Worm (Caenorhabditis elegans) whole organism, mixed stage, embryonic: ENCODE data around the gene rocf-1.

ENCODE experiments used
- M03D4.4 ChIP-seq: sonication (generic microtip); optimal IDR thresholded peaks from 2 replicates; lab custom pipeline; 2017; ENCODE audit warnings: mild to moderate bottlenecking, missing genetic modification characterization, missing compliant biosample characterization
- bed-3 ChIP-seq: fragments of 200-800 bp; sonication (Bioruptor generic); optimal IDR thresholded peaks from 3 replicates; lab custom pipeline; 2018; ENCODE audit warnings: mild to moderate bottlenecking, missing genetic modification characterization, moderate library complexity, missing compliant biosample characterization
- blmp-1 ChIP-seq: fragments of 150-350 bp; optimal IDR thresholded peaks from 2 replicates; lab custom pipeline; 2014; ENCODE audit warnings: missing biosample characterization, missing genetic modification characterization
- ceh-43 ChIP-seq: fragments of 200-800 bp; sonication (Bioruptor generic); optimal IDR thresholded peaks from 2 replicates; lab custom pipeline; 2018; ENCODE audit warnings: mild to moderate bottlenecking, missing genetic modification characterization, moderate library complexity, missing compliant biosample characterization
- ceh-83 ChIP-seq: fragments of 200-800 bp; sonication (Bioruptor generic); optimal IDR thresholded peaks from 2 replicates; lab custom pipeline; 2018; ENCODE audit warnings: mild to moderate bottlenecking, missing genetic modification characterization, missing compliant biosample characterization
- ces-1 ChIP-seq: fragments of 150-350 bp; optimal IDR thresholded peaks from 2 replicates; lab custom pipeline; 2014; ENCODE audit warnings: missing biosample characterization, missing genetic modification reagents, missing genetic modification characterization
- drap-1 ChIP-seq: fragments of 200-800 bp; sonication (Bioruptor generic); optimal IDR thresholded peaks from 3 replicates; lab custom pipeline; 2018; ENCODE audit warnings: mild to moderate bottlenecking, missing genetic modification characterization, missing compliant biosample characterization
- elt-1 ChIP-seq: sonication (generic microtip); optimal IDR thresholded peaks from 2 replicates; lab custom pipeline; 2017; ENCODE audit warnings: missing genetic modification characterization, mild to moderate bottlenecking, missing compliant biosample characterization, antibody characterized with exemption, moderate library complexity, borderline replicate concordance; ENCODE audit not compliant: insufficient read depth
- elt-3 ChIP-seq: fragments of 150-350 bp; optimal IDR thresholded peaks from 2 replicates; lab custom pipeline; 2014; ENCODE audit warnings: missing biosample characterization, missing genetic modification characterization
- flh-1 ChIP-seq: fragments of 200-800 bp; sonication (Bioruptor generic); optimal IDR thresholded peaks from 2 replicates; lab custom pipeline; 2018; ENCODE audit warnings: mild to moderate bottlenecking, missing genetic modification characterization, moderate library complexity, missing compliant biosample characterization
- ham-2 ChIP-seq: fragments of 200-800 bp; sonication (Bioruptor generic); optimal IDR thresholded peaks from 2 replicates; lab custom pipeline; 2018; ENCODE audit warnings: mild to moderate bottlenecking, missing genetic modification characterization, missing compliant biosample characterization
- hlh-1 ChIP-seq: fragments of 150-350 bp; optimal IDR thresholded peaks from 2 replicates; lab custom pipeline; 2014; ENCODE audit warnings: missing biosample characterization, missing genetic modification reagents, missing genetic modification characterization
- lin-13 ChIP-seq: fragments of 150-350 bp; optimal IDR thresholded peaks from 2 replicates; lab custom pipeline; 2014; ENCODE audit warnings: missing biosample characterization, missing genetic modification characterization
- lin-32 ChIP-seq: fragments of 200-800 bp; sonication (Bioruptor generic); optimal IDR thresholded peaks from 2 replicates; lab custom pipeline; 2018; ENCODE audit warnings: mild to moderate bottlenecking, missing genetic modification characterization, missing compliant biosample characterization
- lsy-2 ChIP-seq: fragments of 150-350 bp; optimal IDR thresholded peaks from 2 replicates; lab custom pipeline; 2014; ENCODE audit warnings: missing biosample characterization, missing genetic modification characterization
- mep-1 ChIP-seq: fragments of 150-350 bp; optimal IDR thresholded peaks from 2 replicates; lab custom pipeline; 2017; ENCODE audit warnings: missing biosample characterization, missing genetic modification reagents, missing genetic modification characterization, inconsistent platforms
- nhr-12 ChIP-seq: fragments of 150-350 bp; optimal IDR thresholded peaks from 2 replicates; lab custom pipeline; 2014; ENCODE audit warnings: missing biosample characterization, missing genetic modification characterization
- nhr-237 ChIP-seq: fragments of 150-350 bp; optimal IDR thresholded peaks from 2 replicates; lab custom pipeline; 2014; ENCODE audit warnings: missing biosample characterization, missing genetic modification characterization
- nhr-76 ChIP-seq: sonication (generic microtip); optimal IDR thresholded peaks from 2 replicates; lab custom pipeline; 2017; ENCODE audit warnings: missing biosample characterization, missing genetic modification characterization
- pha-4 ChIP-seq: fragments of 150-350 bp; optimal IDR thresholded peaks from 2 replicates; lab custom pipeline; 2018; ENCODE audit warnings: missing biosample characterization, missing genetic modification reagents, missing genetic modification characterization
- sem-2 ChIP-seq: fragments of 200-800 bp; sonication (Bioruptor generic); optimal IDR thresholded peaks from 2 replicates; lab custom pipeline; 2018; ENCODE audit warnings: mild to moderate bottlenecking, missing genetic modification characterization, missing compliant biosample characterization
- snpc-4 ChIP-seq: fragments of 150-350 bp; optimal IDR thresholded peaks from 2 replicates; lab custom pipeline; 2014; ENCODE audit warnings: missing biosample characterization, missing genetic modification characterization
- sptf-1 ChIP-seq: sonication (generic microtip); optimal IDR thresholded peaks from 2 replicates; lab custom pipeline; 2017; ENCODE audit warnings: mild to moderate bottlenecking, missing genetic modification characterization, moderate library complexity, missing compliant biosample characterization
- tbx-8 ChIP-seq: fragments of 200-800 bp; sonication (Bioruptor generic); optimal IDR thresholded peaks from 2 replicates; lab custom pipeline; 2018; ENCODE audit warnings: mild to moderate bottlenecking, missing genetic modification characterization, moderate library complexity, missing compliant biosample characterization
- unc-39 ChIP-seq: fragments of 150-350 bp; optimal IDR thresholded peaks from 2 replicates; lab custom pipeline; 2014; ENCODE audit warnings: missing biosample characterization, missing genetic modification characterization
- unc-62 ChIP-seq: fragments of 150-350 bp; optimal IDR thresholded peaks from 2 replicates; lab custom pipeline; 2014; ENCODE audit warnings: missing biosample characterization, missing genetic modification reagents, missing genetic modification characterization
- zip-8 ChIP-seq: fragments of 150-350 bp; optimal IDR thresholded peaks from 2 replicates; lab custom pipeline; 2014; ENCODE audit warnings: missing biosample characterization, missing genetic modification characterization
- ztf-11 ChIP-seq: fragments of 150-350 bp; optimal IDR thresholded peaks from 2 replicates; lab custom pipeline; 2014; ENCODE audit warnings: missing biosample characterization, missing genetic modification characterization

The rocf-1 gene

DNA sequence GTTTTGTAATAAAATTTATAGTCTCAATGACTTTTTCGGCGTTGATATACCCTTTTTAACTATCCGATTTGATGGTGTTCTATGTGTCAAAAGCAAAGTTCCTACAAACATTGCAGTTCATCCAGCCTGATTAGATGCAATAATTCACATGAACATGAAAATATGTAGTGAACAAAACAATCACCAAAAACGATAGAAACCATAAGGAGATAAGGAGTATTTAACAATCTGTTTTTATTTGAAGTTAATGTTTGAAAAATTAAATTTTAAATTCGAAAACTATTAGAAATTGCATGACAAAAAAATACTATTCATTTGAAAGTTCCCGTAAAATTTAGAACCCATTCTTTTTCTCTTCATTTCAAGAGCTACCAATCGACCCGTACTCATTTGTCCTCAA is 37.4 kb downstream of the rocf-1 start, which contains the start of gene fbxa-209:
fbxa-209 (minus strand) TSS at position 101 of the 400 bp plus-strand sequence.
- no peak for TF ChIP-seq nhr-76 (tag; lab: Kevin White, UChicago)
- no peak for TF ChIP-seq sem-2 (GFP tag; lab: Kevin White, UChicago)
- no peak for TF ChIP-seq elt-1 (tag; lab: Kevin White, UChicago)
- no peak for TF ChIP-seq pha-4 (tag; lab: Kevin White, UChicago)
- no peak for TF ChIP-seq lin-32 (GFP tag; lab: Kevin White, UChicago)
- TF ChIP-seq ztf-11 (tag; lab: Kevin White, UChicago) = no peak
- no peak for TF ChIP-seq zip-8 (tag; lab: Kevin White, UChicago)
- no peak for TF ChIP-seq sptf-1
- TF ChIP-seq mep-1 (tag; lab: Kevin White, UChicago) = no peak
- TF ChIP-seq ceh-43 (GFP tag; lab: Kevin White, UChicago) = no peak
- TF ChIP-seq unc-39 (tag; lab: Kevin White, UChicago) = no peak
- no peak for TF ChIP-seq blmp-1
- no peak for TF ChIP-seq bed-3 (GFP tag; lab: Kevin White, UChicago)
- TF ChIP-seq unc-62 = no peak
- TF ChIP-seq ceh-83 = no peak
- TF ChIP-seq lsy-2 (tag; lab: Kevin White, UChicago) = no peak
- TF ChIP-seq snpc-4 (tag; lab: Kevin White, UChicago) = no peak
- no peak for TF ChIP-seq nhr-12 (tag; lab: Kevin White, UChicago)
- TF ChIP-seq hlh-1 (tag; lab: Kevin White, UChicago) = no peak
- no peak for TF ChIP-seq elt-3

DNA sequence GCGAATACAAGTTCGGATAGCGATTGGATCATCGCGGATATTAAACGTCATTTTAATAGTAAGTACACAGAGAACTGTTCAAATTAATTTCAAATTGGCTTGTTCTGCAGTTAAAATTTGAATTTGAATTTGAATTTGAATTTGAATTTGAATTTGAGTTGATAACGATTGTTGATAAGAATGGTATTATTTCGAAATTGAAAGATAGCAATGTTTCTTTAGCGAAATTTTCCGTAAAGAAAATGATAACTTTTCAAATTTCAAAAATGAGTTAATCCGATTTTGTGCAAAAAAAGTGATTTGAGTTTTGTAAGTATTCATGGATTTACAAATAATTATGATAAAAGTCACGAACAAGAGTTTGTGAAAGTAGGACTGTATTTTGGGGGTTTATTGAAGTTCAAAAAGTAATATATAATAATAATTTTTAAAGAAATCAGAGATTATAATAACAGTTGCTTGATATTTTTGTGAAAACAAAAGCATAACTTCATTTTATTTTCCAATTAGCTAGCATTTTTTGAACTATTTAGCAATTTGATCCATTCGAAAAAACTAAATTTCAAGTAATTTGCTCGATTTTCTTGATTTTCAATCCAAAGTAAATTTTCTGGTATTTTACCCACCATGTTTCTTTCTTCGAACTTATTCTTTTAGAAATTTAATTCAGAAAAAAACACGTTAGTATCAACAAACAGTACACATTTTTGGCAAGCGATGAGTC is 38.8 kb downstream of the rocf-1 start, which contains the start of gene Y36E3A.2:
Y36E3A.2 (plus strand) TSS at position 674 of the 724 bp plus-strand sequence.
- no peak for TF ChIP-seq ces-1 (GFP tag; lab: Kevin White, UChicago)
- no peak for TF ChIP-seq sptf-1
- no peak for TF ChIP-seq lin-13 (tag; lab: Kevin White, UChicago)
- no peak for TF ChIP-seq flh-1 (GFP tag; lab: Kevin White, UChicago)
- no peak for TF ChIP-seq nhr-237
- no peak for TF ChIP-seq M03D4.4 (tag; lab: Kevin White, UChicago)
- no peak for TF ChIP-seq elt-3

DNA sequence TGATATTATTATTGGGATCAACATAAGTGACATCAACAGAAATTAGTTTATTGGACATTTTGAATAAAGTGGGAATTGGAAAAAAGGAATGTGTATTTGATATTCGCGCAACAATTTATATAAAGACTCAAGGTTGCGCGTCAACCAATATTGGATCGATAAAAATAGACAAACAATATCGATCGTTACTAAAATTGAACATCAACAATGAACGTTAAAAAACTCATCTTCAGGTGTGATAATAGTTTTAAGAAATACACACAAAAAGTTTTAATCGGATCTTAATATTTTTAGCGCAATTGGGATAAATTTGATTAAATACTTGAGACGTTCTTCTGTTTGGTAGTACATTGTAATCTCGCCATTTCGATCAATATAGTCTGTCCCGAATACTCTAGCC is 40.7 kb downstream of the rocf-1 start, which contains the start of gene fbxa-104:
fbxa-104 (minus strand) TSS at position 83 of the 400 bp plus-strand sequence.
- TF ChIP-seq nhr-12 (tag; lab: Kevin White, UChicago) = no peak
- TF ChIP-seq tbx-8 = no peak
- TF ChIP-seq unc-62 = no peak
- TF ChIP-seq drap-1 (GFP tag; lab: Kevin White, UChicago) = no peak
- no peak for TF ChIP-seq mep-1 (tag; lab: Kevin White, UChicago)
- TF ChIP-seq ces-1 (GFP tag; lab: Kevin White, UChicago) = no peak
- TF ChIP-seq ceh-83 = no peak
- TF ChIP-seq hlh-1 (tag; lab: Kevin White, UChicago) = no peak

DNA sequence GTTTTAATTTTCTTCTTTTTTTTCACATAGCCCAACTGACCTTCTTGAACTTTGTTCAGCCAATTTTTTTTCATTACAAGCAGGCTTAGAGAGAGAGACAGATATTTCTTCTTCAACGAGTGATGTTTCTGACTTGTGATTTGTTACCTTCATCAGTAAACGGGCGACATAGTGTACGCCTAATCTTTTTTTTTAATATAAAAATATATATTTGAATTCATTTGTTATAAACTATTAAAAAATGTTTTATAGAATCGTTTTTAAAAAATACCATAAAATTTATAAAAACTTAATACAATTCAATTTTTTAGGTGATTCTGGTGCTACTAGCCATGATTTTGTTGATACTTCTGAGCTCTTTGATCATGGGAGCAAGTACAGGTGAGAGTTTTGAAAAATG is 46.5 kb downstream of the rocf-1 start, which contains the start of gene T06E6.10:
T06E6.10 (plus strand) TSS at position 301 of the 400 bp plus-strand sequence.
- TF ChIP-seq nhr-76 (tag; lab: Kevin White, UChicago) (no peak), drap-1 (GFP tag; lab: Kevin White, UChicago) (no peak)
- TF ChIP-seq, all 35 proteins: peak for 0

DNA sequence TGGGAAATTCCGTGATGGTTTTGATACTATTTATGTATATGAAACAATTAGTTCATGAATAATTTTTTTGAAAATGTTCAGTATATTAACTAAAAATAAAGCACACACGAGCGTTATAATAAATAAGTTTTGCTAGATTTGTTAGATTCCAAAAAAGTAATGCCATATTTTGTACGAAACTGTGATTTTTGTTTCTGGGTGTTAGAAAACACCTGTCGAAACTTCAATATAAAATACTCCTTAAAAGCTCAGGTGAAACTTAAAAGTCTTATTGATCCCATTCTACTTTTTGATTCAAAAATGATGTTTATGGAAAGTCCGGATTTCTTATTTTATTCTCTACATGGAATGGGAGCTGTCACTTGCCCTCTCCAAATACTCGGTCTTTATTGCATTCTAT is 48.4 kb downstream of the rocf-1 start, which contains the start of gene srh-265:
srh-265 (plus strand) TSS at position 301 of the 400 bp plus-strand sequence.
- TF ChIP-seq ztf-11 (tag; lab: Kevin White, UChicago) (no peak), elt-1 (tag; lab: Kevin White, UChicago) (no peak), mep-1 (tag; lab: Kevin White, UChicago) (no peak), nhr-76 (tag; lab: Kevin White, UChicago) (no peak), drap-1 (GFP tag; lab: Kevin White, UChicago) (no peak), zip-8 (tag; lab: Kevin White, UChicago) (no peak), M03D4.4 (tag; lab: Kevin White, UChicago) (no peak), lsy-2 (tag; lab: Kevin White, UChicago) (no peak), unc-39 (tag; lab: Kevin White, UChicago) (no peak), unc-62 (no peak), ceh-83 (no peak), nhr-237 (no peak), sem-2 (GFP tag; lab: Kevin White, UChicago) (no peak), ham-2 (no peak)
